Fruit fly (Drosophila melanogaster): Measurements from ENCODE around the gene robl37BC.

Gene robl37BC

DNA sequence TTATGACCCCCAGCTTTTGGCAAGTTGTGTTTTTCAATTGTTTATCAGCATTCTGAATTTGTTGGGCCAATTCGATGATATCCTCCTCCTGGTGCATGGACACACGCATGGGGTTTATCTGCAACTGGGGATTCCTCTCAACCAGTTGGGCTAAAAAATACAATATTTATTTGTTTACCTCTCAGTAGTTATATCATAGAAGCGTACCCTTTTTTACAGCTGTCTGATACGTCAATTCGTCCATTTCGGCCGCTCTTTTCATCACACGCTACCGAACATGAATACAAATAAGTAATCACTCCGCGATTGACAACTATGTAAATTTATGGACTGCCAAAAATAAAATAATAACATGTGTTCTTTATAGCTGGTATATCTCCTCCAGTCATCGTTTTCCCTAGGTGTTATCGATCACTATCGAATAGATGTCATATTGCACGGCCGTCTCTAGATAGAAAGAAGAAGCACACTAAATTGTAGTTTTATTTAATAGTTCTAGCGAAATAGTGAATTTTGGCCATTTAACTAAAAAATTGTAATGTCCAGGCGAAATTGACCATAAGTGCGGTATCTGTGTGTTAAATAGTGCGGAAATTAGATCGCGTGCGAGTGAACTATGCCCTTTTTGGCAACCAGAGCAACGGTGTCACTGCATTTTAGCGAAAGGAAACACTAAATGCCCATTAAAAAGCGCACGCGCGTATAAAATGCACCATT lies 23.7 kb downstream of the robl37BC start, which contains the start of the genes mib2 and CG31800 (continued):
- TF ChIP-seq CG7963 (GFP tag; IDR thresholded peaks at IDR 0.05; ENCODE audit: partially characterized antibody) (peak; percentile 86), hb (GFP tag; IDR thresholded peaks at IDR 0.05; ENCODE audit: partially characterized antibody) (peak; percentile 77; the same call in 2 of the 3 replicates), sqz (GFP tag; optimal IDR thresholded peaks at IDR 0.05) (no peak), MESR4 (GFP tag; optimal IDR thresholded peaks at IDR 0.05) (peak; percentile 79), sens (GFP tag) (peak; percentile 55), Pdp1 (GFP tag; optimal IDR thresholded peaks at IDR 0.05) (peak in 1 of 2 experiments; percentile 77), CG14860 (GFP tag; IDR thresholded peaks at IDR 0.05; ENCODE audit: partially characterized antibody) (peak; percentile 76), Dll (GFP tag; IDR thresholded peaks at IDR 0.05; ENCODE audit: partially characterized antibody) (peak; percentile 83), Sox102F (GFP tag; optimal IDR thresholded peaks at IDR 0.05) (no peak), CG30020 (tag; optimal IDR thresholded peaks at IDR 0.05) (peak; percentile 39), twi (tag; optimal IDR thresholded peaks at IDR 0.05) (peak; percentile 77), chinmo (GFP tag; IDR thresholded peaks at IDR 0.05; ENCODE audit: partially characterized antibody) (peak; percentile 82; the same call in 2 of the 4 replicates), CG9797 (GFP tag; optimal IDR thresholded peaks at IDR 0.05) (no peak), tna (GFP tag; IDR thresholded peaks at IDR 0.05; ENCODE audit: partially characterized antibody) (peak; percentile 69), oc (tag; optimal IDR thresholded peaks at IDR 0.05) (no peak), amos (GFP tag; IDR thresholded peaks at IDR 0.05; ENCODE audit: partially characterized antibody) (peak; percentile 88), lilli (GFP tag; optimal IDR thresholded peaks at IDR 0.05) (peak; percentile 10), salm (tag; optimal IDR thresholded peaks at IDR 0.05) (no peak), bbx (GFP tag; IDR thresholded peaks at IDR 0.05; ENCODE audit: partially characterized antibody) (peak; percentile 91), hth (optimal IDR thresholded peaks at IDR 0.05) (no peak), CG4707 (GFP tag; optimal IDR thresholded peaks at IDR 0.05) (no peak), hbn (GFP tag; IDR thresholded peaks at IDR 0.05; ENCODE audit: partially characterized antibody) (peak; percentile 55), CG12769 (tag; optimal IDR thresholded peaks at IDR 0.05) (no peak), Bgb (GFP tag; IDR thresholded peaks at IDR 0.05; ENCODE audit: partially characterized antibody) (peak; percentile 89), CG1602 (GFP tag; optimal IDR thresholded peaks at IDR 0.05) (no peak), CG9609 (GFP tag; optimal IDR thresholded peaks at IDR 0.05) (no peak), HmgZ (tag; optimal IDR thresholded peaks at IDR 0.05) (no peak), CG6791 (GFP tag; IDR thresholded peaks at IDR 0.05; ENCODE audit: partially characterized antibody) (peak; percentile 85), Xbp1 (GFP tag; optimal IDR thresholded peaks at IDR 0.05) (peak; percentile 26), ATbp (GFP tag; optimal IDR thresholded peaks at IDR 0.05) (no peak), scrt (GFP tag; optimal IDR thresholded peaks at IDR 0.05) (peak; percentile 17), run (tag; optimal IDR thresholded peaks at IDR 0.05) (no peak), CG1603 (tag; optimal IDR thresholded peaks at IDR 0.05) (peak; percentile 50), CG4282 (GFP tag; optimal IDR thresholded peaks at IDR 0.05) (no peak), CG15073 (GFP tag; optimal IDR thresholded peaks at IDR 0.05) (no peak), Tbp (GFP tag; optimal IDR thresholded peaks at IDR 0.05) (no peak), nmo (GFP tag; optimal IDR thresholded peaks at IDR 0.05) (peak; percentile 20), CG34224 (GFP tag; IDR thresholded peaks at IDR 0.05; ENCODE audit: partially characterized antibody) (peak; percentile 80), CG2889 (GFP tag; IDR thresholded peaks at IDR 0.05) (no peak), vnd (GFP tag; IDR thresholded peaks at IDR 0.05; ENCODE audit: partially characterized antibody) (peak; percentile 77), CG4617 (GFP tag; optimal IDR thresholded peaks at IDR 0.05; ENCODE audit: borderline replicate concordance) (peak; percentile 90), CG14710 (tag; optimal IDR thresholded peaks at IDR 0.05) (peak; percentile 27), dm (GFP tag; optimal IDR thresholded peaks at IDR 0.05) (peak; percentile 57), p53 (GFP tag; optimal IDR thresholded peaks at IDR 0.05) (no peak), CG8290 (GFP tag; optimal IDR thresholded peaks at IDR 0.05) (peak; percentile 29), CG8290 (tag; optimal IDR thresholded peaks at IDR 0.05) (peak in 1 of 2 experiments; percentile 49), CG13424 (tag; optimal IDR thresholded peaks at IDR 0.05) (peak; percentile 2)

All from whole organism, embryonic.